Fruit fly (Drosophila melanogaster): ENCODE data around the gene CG5800.

CG5800 gene

dm6 chrX:17659119-17659452 lies 23.0 kb downstream of the CG5800 start (continued):
- no peak for TF ChIP-seq MTF-1 (GFP tag; optimal IDR thresholded peaks at IDR 0.05; ENCODE audit: borderline replicate concordance)
- TF ChIP-seq ro (GFP tag; IDR thresholded peaks at IDR 0.05): no peak
- TF ChIP-seq CG4820 (GFP tag; optimal IDR thresholded peaks at IDR 0.05): no peak
- no peak for TF ChIP-seq Ets65A (GFP tag)
- no peak for TF ChIP-seq Hr39 (optimal IDR thresholded peaks at IDR 0.05)
- peak; percentile 38 for TF ChIP-seq cg (GFP tag; optimal IDR thresholded peaks at IDR 0.05)
- peak; percentile 24 for TF ChIP-seq HmgZ (tag; optimal IDR thresholded peaks at IDR 0.05)
- TF ChIP-seq CG11093 (GFP tag; IDR thresholded peaks at IDR 0.05): no peak
- no peak for TF ChIP-seq tna (GFP tag; IDR thresholded peaks at IDR 0.05; ENCODE audit: partially characterized antibody)
- no peak for TF ChIP-seq CG43689 (GFP tag; IDR thresholded peaks at IDR 0.05)
- TF ChIP-seq CG34376 (GFP tag; optimal IDR thresholded peaks at IDR 0.05): peak; percentile 85
- TF ChIP-seq Kr (GFP tag; optimal IDR thresholded peaks at IDR 0.05): no peak
- TF ChIP-seq Max (GFP tag; optimal IDR thresholded peaks at IDR 0.05): no peak
- no peak for TF ChIP-seq CG4617 (GFP tag; optimal IDR thresholded peaks at IDR 0.05; ENCODE audit: borderline replicate concordance)
- peak; percentile 2 for TF ChIP-seq pros (GFP tag; optimal IDR thresholded peaks at IDR 0.05)
- no peak for TF ChIP-seq CG5245 (GFP tag; optimal IDR thresholded peaks at IDR 0.05)
- TF ChIP-seq CG8089 (GFP tag; optimal IDR thresholded peaks at IDR 0.05): no peak
- TF ChIP-seq HLH3B (GFP tag; IDR thresholded peaks at IDR 0.05): no peak
- no peak for TF ChIP-seq CG4328 (GFP tag; optimal IDR thresholded peaks at IDR 0.05)
- no peak for TF ChIP-seq bab2 (GFP tag; optimal IDR thresholded peaks at IDR 0.05)
- TF ChIP-seq caup (GFP tag; optimal IDR thresholded peaks at IDR 0.05; ENCODE audit: severe bottlenecking): no peak
- no peak for TF ChIP-seq PHDP (tag; optimal IDR thresholded peaks at IDR 0.05)
- no peak for TF ChIP-seq CG1832 (GFP tag; optimal IDR thresholded peaks at IDR 0.05)
- no peak for TF ChIP-seq CG31224 (GFP tag; IDR thresholded peaks at IDR 0.05)
- no peak for TF ChIP-seq CG8290 (GFP tag; optimal IDR thresholded peaks at IDR 0.05)
- no peak for TF ChIP-seq CG8290 (tag; optimal IDR thresholded peaks at IDR 0.05)
- no peak for TF ChIP-seq CG3838 (GFP tag; optimal IDR thresholded peaks at IDR 0.05)
- TF ChIP-seq CG1024 (GFP tag; IDR thresholded peaks at IDR 0.05): no peak
- TF ChIP-seq CG10431 (GFP tag; optimal IDR thresholded peaks at IDR 0.05): no peak
- no peak for TF ChIP-seq HLHmδ (GFP tag; optimal IDR thresholded peaks at IDR 0.05)
- no peak for TF ChIP-seq stc (GFP tag; IDR thresholded peaks at IDR 0.05)
- TF ChIP-seq CG13894 (tag; optimal IDR thresholded peaks at IDR 0.05): peak; percentile 10
- TF ChIP-seq vvl (GFP tag; IDR thresholded peaks at IDR 0.05): no peak
- no peak for TF ChIP-seq CG6654 (GFP tag; optimal IDR thresholded peaks at IDR 0.05)
- 0 out of 2 replicates have a peak, but pooled peaks have one; percentile 48 for TF ChIP-seq CG4360 (GFP tag; IDR thresholded peaks at IDR 0.05)
- peak; percentile 24 for TF ChIP-seq ash1 (GFP tag; optimal IDR thresholded peaks at IDR 0.05)

dm6 chrX:17671788-17672187 lies 35.7 kb downstream of the CG5800 start, which contains the start of gene CG12990:
TSS of gene CG12990 (minus strand) at chrX:17671888.
- TF ChIP-seq kay (GFP tag; optimal IDR thresholded peaks at IDR 0.05) (no peak), nerfin-2 (GFP tag; IDR thresholded peaks at IDR 0.05; ENCODE audit: partially characterized antibody) (no peak), CG12299 (tag; optimal IDR thresholded peaks at IDR 0.05) (no peak), Dp (GFP tag; optimal IDR thresholded peaks at IDR 0.05) (no peak), wdn (GFP tag; IDR thresholded peaks at IDR 0.05) (no peak), kah (GFP tag; optimal IDR thresholded peaks at IDR 0.05) (no peak), chm (GFP tag; IDR thresholded peaks at IDR 0.05) (no peak), z (GFP tag; IDR thresholded peaks at IDR 0.05) (no peak), Eip74EF (GFP tag; optimal IDR thresholded peaks at IDR 0.05) (no peak), Aef1 (GFP tag; IDR thresholded peaks at IDR 0.05) (no peak), CG1529 (GFP tag; optimal IDR thresholded peaks at IDR 0.05) (no peak), dan (GFP tag; IDR thresholded peaks at IDR 0.05) (no peak), Ravus (GFP tag; IDR thresholded peaks at IDR 0.05) (no peak), mam (GFP tag; optimal IDR thresholded peaks at IDR 0.05) (no peak), dati (GFP tag; IDR thresholded peaks at IDR 0.05) (no peak), tgo (GFP tag; IDR thresholded peaks at IDR 0.05) (no peak), CG12744 (GFP tag; optimal IDR thresholded peaks at IDR 0.05) (no peak), wek (GFP tag; optimal IDR thresholded peaks at IDR 0.05) (no peak), CG13624 (GFP tag; optimal IDR thresholded peaks at IDR 0.05) (no peak)
